Worm (Caenorhabditis elegans) whole organism, early embryonic: ENCODE data around the gene smg-9.

ENCODE experiments used
- B0310.2 ChIP-seq: sonication (generic microtip); optimal IDR thresholded peaks from 2 replicates; lab custom pipeline; 2016; ENCODE audit warnings: mild to moderate bottlenecking, missing genetic modification characterization, missing compliant biosample characterization
- F13C5.2 ChIP-seq: sonication (generic microtip); optimal IDR thresholded peaks from 2 replicates; lab custom pipeline; 2017; ENCODE audit warnings: mild to moderate bottlenecking, missing genetic modification characterization, inconsistent platforms, missing compliant biosample characterization
- aly-1 ChIP-seq: sonication (generic microtip); optimal IDR thresholded peaks from 2 replicates; lab custom pipeline; 2016; ENCODE audit warnings: missing genetic modification characterization, missing compliant biosample characterization
- ama-1 ChIP-seq: fragments of 150-350 bp; optimal IDR thresholded peaks from 2 replicates; lab custom pipeline; 2014
- ceh-13 ChIP-seq: fragments of 200-800 bp; sonication (Bioruptor generic); optimal IDR thresholded peaks from 2 replicates; lab custom pipeline; 2018; ENCODE audit warnings: mild to moderate bottlenecking, missing genetic modification characterization, missing compliant biosample characterization
- ceh-36 ChIP-seq: sonication (generic microtip); optimal IDR thresholded peaks from 2 replicates; lab custom pipeline; 2016; ENCODE audit warnings: missing genetic modification characterization, inconsistent platforms, missing compliant biosample characterization
- ets-7 ChIP-seq: sonication (generic microtip); optimal IDR thresholded peaks from 2 replicates; lab custom pipeline; 2016; ENCODE audit warnings: missing genotype, missing genetic modification characterization, missing compliant biosample characterization
- flt-1 ChIP-seq: fragments of 200-800 bp; sonication (Bioruptor generic); IDR thresholded peaks from 2 replicates; pipeline ENCODE4 v1.3.6; 2022; ENCODE audit warnings: missing genetic modification characterization, missing compliant biosample characterization
- hmbx-1 ChIP-seq: sonication (generic microtip); optimal IDR thresholded peaks from 2 replicates; lab custom pipeline; 2016; ENCODE audit warnings: mild to moderate bottlenecking, missing genetic modification characterization, missing compliant biosample characterization
- hmg-4 ChIP-seq: fragments of 200-800 bp; sonication (Bioruptor generic); optimal IDR thresholded peaks from 2 replicates; lab custom pipeline; 2018; ENCODE audit warnings: mild to moderate bottlenecking, missing genetic modification characterization, missing compliant biosample characterization
- hnd-1 ChIP-seq: sonication (generic microtip); optimal IDR thresholded peaks from 2 replicates; lab custom pipeline; 2016; ENCODE audit warnings: missing genetic modification characterization, missing compliant biosample characterization
- pes-1 ChIP-seq: fragments of 200-800 bp; sonication (Bioruptor generic); IDR thresholded peaks from 2 replicates; pipeline ENCODE4 v1.3.6; 2022; ENCODE audit warnings: missing genetic modification reagents, missing genetic modification characterization, missing compliant biosample characterization
- scrt-1 ChIP-seq: fragments of 200-800 bp; sonication (Bioruptor generic); IDR thresholded peaks from 2 replicates; pipeline ENCODE4 v1.3.6; 2022; ENCODE audit warnings: missing genetic modification characterization, missing compliant biosample characterization
- sea-1 ChIP-seq: fragments of 200-800 bp; sonication (Bioruptor generic); conservative IDR thresholded peaks from 2 replicates; pipeline ENCODE4 v1.3.6; 2022; ENCODE audit warnings: missing genetic modification characterization, missing compliant biosample characterization
- tbx-11 ChIP-seq: fragments of 200-800 bp; sonication (Bioruptor generic); IDR thresholded peaks from 2 replicates; pipeline ENCODE4 v1.3.6; 2022; ENCODE audit warnings: missing genetic modification characterization, missing compliant biosample characterization
- tbx-37 ChIP-seq: fragments of 200-800 bp; sonication (Bioruptor generic); conservative IDR thresholded peaks from 2 replicates; pipeline ENCODE4 v1.3.6; 2022; ENCODE audit warnings: missing genetic modification reagents, missing genetic modification characterization, missing compliant biosample characterization
- tra-4 ChIP-seq: sonication (generic microtip); optimal IDR thresholded peaks from 2 replicates; lab custom pipeline; 2017; ENCODE audit warnings: missing genetic modification characterization, missing compliant biosample characterization

The smg-9 gene

DNA sequence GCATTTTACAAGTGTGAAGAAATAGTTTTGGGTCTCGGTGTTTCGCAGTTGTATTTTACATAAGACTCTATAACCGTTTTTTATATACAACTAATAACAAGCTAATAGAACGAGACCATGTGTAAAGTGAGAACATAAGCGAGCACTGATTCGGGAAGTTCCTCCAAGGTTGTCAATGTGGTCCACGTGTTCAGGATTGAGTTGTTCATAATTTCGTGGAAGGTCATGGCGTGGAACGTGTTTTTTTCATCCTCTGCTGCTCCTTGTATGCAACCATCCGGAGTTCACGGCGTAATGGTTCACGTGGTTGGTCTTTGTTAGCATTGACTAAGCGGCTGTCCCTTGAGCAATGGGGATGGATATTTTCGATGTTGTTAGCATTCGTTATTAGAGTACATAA, 24.5 kb downstream of the smg-9 start:
- TF ChIP-seq ets-7 (tag; lab: Kevin White, UChicago) = no peak
- no peak for TF ChIP-seq flt-1 (GFP tag; lab: Robert Waterston, UW)
- no peak for TF ChIP-seq hnd-1
- TF ChIP-seq sea-1 (GFP tag; lab: Robert Waterston, UW) = no peak
- TF ChIP-seq tra-4 (tag; lab: Kevin White, UChicago) = no peak
- no peak for TF ChIP-seq aly-1 (tag; lab: Kevin White, UChicago)
- TF ChIP-seq scrt-1 = no peak
- no peak for TF ChIP-seq pes-1
- TF ChIP-seq hmg-4 = no peak

DNA sequence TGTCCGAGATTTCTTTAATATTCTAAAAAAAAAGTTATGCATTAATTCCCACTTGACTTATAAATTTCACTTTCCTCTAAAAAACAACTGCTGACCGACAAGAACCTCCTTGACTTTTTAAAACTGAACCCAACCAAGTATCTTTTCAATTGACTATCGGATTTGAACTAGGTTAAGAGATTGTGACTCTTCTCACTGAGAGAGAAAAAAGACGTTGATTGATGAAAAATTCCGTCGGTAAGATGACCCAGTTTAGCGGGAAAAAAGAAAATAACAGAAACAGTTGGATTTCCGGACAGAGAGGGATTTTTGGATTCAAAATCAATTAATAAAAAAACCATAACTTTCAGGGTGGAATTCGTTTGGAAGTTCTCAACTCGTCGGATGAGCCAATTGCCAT, 46.2 kb downstream of the smg-9 start:
- TF ChIP-seq hmg-4 (no peak), F13C5.2 (tag; lab: Kevin White, UChicago) (no peak), scrt-1 (no peak), hmbx-1 (no peak), ets-7 (tag; lab: Kevin White, UChicago) (no peak), tbx-37 (no peak), aly-1 (tag; lab: Kevin White, UChicago) (no peak), tbx-11 (no peak), ceh-36 (tag; lab: Kevin White, UChicago) (no peak), sea-1 (GFP tag; lab: Robert Waterston, UW) (no peak), B0310.2 (tag; lab: Kevin White, UChicago) (no peak), flt-1 (GFP tag; lab: Robert Waterston, UW) (no peak)

DNA sequence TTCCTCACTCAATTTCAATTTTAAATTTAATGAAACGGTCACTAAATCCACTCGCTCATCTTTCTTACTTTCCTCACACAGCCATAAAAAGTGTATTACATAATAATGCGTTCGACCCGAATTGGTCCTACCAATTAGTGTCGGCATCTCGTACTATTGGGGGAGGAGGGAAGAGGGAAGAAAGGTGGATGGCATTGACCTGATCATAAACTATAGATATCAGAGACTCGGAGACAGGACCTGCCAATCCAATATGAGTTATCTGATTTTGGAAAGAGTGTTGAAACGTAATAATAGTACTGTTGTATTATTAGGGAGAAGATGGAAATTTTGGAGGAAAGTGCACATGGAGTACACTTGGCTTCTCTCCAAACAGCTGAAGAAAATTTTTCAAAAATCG, 46.7 kb downstream of the smg-9 start:
- TF ChIP-seq hnd-1 = no peak
- TF ChIP-seq hmg-4 = no peak
- no peak for TF ChIP-seq ceh-36 (tag; lab: Kevin White, UChicago)
- no peak for TF ChIP-seq tbx-11
- TF ChIP-seq tbx-37 = no peak
- no peak for TF ChIP-seq ets-7 (tag; lab: Kevin White, UChicago)
- no peak for TF ChIP-seq B0310.2 (tag; lab: Kevin White, UChicago)
- no peak for TF ChIP-seq pes-1
- no peak for TF ChIP-seq scrt-1
- no peak for TF ChIP-seq F13C5.2 (tag; lab: Kevin White, UChicago)

DNA sequence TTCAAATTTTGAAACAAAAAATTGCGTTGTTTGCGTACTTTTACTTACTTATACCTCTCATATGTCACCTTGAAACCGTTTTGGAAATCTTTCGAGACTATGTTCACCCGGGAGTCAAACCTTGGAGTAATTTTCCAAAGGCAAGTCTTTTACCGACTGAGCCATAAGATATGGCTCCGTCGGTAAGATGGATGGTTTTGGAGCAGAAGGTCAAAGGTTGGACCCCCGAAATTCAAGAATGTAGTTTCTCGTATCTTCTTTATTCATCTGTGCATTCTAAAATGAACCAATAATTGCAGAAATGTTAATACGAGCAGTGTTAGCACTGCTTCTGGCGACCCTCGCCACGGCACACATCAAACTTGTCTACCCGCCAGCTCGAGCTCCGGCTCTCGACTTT, 47.4 kb downstream of the smg-9 start, which contains the start of gene C09F9.2:
TSS of gene C09F9.2 (plus strand) at position 301 of the 400 bp plus-strand sequence.
- TF ChIP-seq F13C5.2 (tag; lab: Kevin White, UChicago) (no peak), ceh-36 (tag; lab: Kevin White, UChicago) (peak; percentile 0), ets-7 (tag; lab: Kevin White, UChicago) (no peak), tbx-11 (no peak)

DNA sequence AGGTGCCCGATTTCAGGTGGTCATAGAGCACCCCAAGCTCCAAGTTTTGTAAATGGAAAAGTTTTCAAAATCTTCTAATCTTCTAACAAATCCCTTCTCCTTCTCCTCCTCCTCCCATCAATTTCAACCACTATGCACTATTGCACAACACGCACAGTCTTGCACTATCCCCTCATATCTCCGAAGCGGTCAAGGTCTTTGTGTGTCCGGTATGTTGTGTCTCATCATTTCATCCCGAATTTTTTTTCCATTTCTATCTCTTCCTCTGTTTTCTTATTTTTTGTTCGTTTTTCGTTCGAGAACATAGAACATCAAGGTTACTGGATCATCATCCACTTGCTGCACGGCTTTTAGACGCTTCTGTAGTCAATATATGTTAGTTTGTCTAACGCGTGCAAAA, 48.4 kb downstream of the smg-9 start:
- TF ChIP-seq hnd-1 (no peak), tbx-11 (no peak), ets-7 (tag; lab: Kevin White, UChicago) (no peak), hmg-4 (no peak), tra-4 (tag; lab: Kevin White, UChicago) (no peak), sea-1 (GFP tag; lab: Robert Waterston, UW) (no peak), ama-1 (lab: Kevin White, UChicago) (no peak), hmbx-1 (no peak)

DNA sequence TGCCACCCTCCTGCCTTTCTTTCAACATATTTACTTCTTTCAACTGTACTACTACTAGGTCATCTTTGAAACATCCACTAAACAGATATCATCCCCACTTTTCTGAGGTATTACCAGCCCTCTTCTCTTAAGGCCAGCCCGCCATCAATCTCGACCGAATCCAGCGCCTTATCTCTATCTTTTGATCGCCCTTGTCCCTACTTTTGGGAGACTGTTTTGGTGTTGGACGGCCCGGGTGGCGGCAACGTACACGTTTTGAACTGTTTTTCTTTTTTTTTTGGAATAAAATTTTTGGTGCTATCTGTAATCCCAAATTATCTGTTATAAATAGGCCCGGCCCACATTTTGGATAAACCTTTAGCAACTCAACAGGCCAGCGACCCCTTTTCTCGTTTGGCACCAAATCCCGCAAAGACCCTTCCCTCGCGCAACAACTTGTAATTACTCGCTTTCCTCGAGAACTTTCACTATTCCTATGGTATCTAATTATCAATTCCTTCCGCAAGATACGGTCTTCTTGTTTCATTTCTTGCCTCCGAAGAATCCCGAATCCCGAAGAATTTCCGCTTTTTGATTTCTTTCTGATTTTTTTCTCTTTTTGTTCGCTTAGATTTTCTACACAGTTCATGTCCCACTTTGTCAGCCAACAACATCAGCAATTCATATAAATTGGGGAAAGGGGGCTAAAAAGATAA, 49.3 kb downstream of the smg-9 start:
- TF ChIP-seq pes-1 (no peak), tbx-11 (no peak), scrt-1 (no peak), hmbx-1 (no peak), flt-1 (GFP tag; lab: Robert Waterston, UW) (no peak), hnd-1 (no peak)

DNA sequence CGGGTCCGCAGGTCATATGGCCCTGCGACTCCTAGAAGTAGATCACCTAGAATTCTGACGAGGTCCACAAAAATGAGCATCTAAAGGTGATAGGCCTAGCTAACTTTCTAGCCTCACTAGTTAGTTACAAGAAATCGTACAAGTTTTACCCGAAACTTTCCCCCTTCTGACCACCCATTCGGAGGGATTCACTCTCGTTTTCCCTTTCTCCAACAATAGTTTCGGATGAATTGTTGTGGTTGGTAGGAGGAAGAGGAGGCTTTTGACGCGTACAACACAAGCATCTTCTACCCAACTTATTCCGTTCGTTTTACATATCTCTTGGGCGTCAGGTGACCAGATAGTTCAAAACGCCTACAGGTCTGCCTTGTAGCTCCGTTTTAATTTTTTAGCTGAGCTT, 51.1 kb downstream of the smg-9 start:
- TF ChIP-seq hnd-1 = no peak
- no peak for TF ChIP-seq tbx-11
- TF ChIP-seq pes-1 = no peak
- no peak for TF ChIP-seq ceh-36 (tag; lab: Kevin White, UChicago)
- TF ChIP-seq hmbx-1 = no peak
- TF ChIP-seq sea-1 (GFP tag; lab: Robert Waterston, UW) = no peak
- TF ChIP-seq B0310.2 (tag; lab: Kevin White, UChicago) = no peak
- TF ChIP-seq ceh-13 (GFP tag; lab: Kevin White, UChicago) = no peak
- no peak for TF ChIP-seq tbx-37
- no peak for TF ChIP-seq ets-7 (tag; lab: Kevin White, UChicago)
- TF ChIP-seq aly-1 (tag; lab: Kevin White, UChicago) = no peak
- TF ChIP-seq F13C5.2 (tag; lab: Kevin White, UChicago) = no peak
- no peak for TF ChIP-seq tra-4 (tag; lab: Kevin White, UChicago)
- TF ChIP-seq ama-1 (lab: Kevin White, UChicago) = no peak
- no peak for TF ChIP-seq hmg-4
- TF ChIP-seq scrt-1 = no peak

DNA sequence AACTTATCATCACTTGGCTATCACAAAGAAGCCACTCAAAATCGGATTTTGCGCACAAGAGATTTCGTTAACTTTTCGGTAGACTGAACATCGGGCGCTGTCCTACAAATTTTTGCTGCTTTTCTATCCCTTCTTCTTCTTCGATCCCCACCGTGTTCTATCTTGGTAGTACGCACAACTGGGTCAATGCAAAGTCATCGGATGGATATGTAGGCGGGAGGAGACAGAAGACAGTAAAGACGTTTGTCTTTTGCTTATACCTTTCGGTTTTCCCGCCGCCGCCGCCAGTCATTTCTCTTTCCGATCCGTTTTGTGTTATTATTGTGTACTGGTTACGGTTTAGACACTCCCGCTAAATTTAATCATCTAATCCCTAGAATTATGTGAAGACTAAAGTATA, 52.6 kb downstream of the smg-9 start:
- TF ChIP-seq hnd-1 = no peak
- TF ChIP-seq tbx-11 = no peak
- TF ChIP-seq ets-7 (tag; lab: Kevin White, UChicago) = no peak
- TF ChIP-seq pes-1 = no peak
- no peak for TF ChIP-seq ceh-13 (GFP tag; lab: Kevin White, UChicago)
- no peak for TF ChIP-seq ama-1 (lab: Kevin White, UChicago)
- TF ChIP-seq tbx-37 = no peak
- no peak for TF ChIP-seq scrt-1
- no peak for TF ChIP-seq flt-1 (GFP tag; lab: Robert Waterston, UW)
- TF ChIP-seq aly-1 (tag; lab: Kevin White, UChicago) = no peak
- no peak for TF ChIP-seq tra-4 (tag; lab: Kevin White, UChicago)
- TF ChIP-seq ceh-36 (tag; lab: Kevin White, UChicago) = no peak
- no peak for TF ChIP-seq hmg-4
- TF ChIP-seq hmbx-1 = no peak
- no peak for TF ChIP-seq sea-1 (GFP tag; lab: Robert Waterston, UW)
- no peak for TF ChIP-seq B0310.2 (tag; lab: Kevin White, UChicago)
- no peak for TF ChIP-seq F13C5.2 (tag; lab: Kevin White, UChicago)
